Worm (Caenorhabditis elegans) whole organism, L1 larva: ENCODE data around the gene ctbp-1.

Experiments used
- egl-13 ChIP-seq: sonication (generic microtip); optimal IDR thresholded peaks from 2 replicates; lab custom pipeline; 2016; ENCODE audit warnings: missing genotype, missing genetic modification reagents, missing genetic modification characterization, missing compliant biosample characterization
- fos-1 ChIP-seq: fragments of 150-350 bp; optimal IDR thresholded peaks from 2 replicates; lab custom pipeline; 2014; ENCODE audit warnings: missing biosample characterization, missing genetic modification characterization
- jun-1 ChIP-seq: fragments of 150-350 bp; optimal IDR thresholded peaks from 2 replicates; lab custom pipeline; 2014; ENCODE audit warnings: missing biosample characterization, missing genetic modification reagents, missing genetic modification characterization
- lin-13 ChIP-seq: fragments of 150-350 bp; optimal IDR thresholded peaks from 2 replicates; lab custom pipeline; 2014; ENCODE audit warnings: missing biosample characterization, missing genetic modification reagents, missing genetic modification characterization
- lin-14 ChIP-seq: fragments of 200-800 bp; sonication (Bioruptor generic); optimal IDR thresholded peaks from 2 replicates; lab custom pipeline; 2018; ENCODE audit warnings: mild to moderate bottlenecking, missing genetic modification characterization, moderate library complexity, missing compliant biosample characterization
- lin-39 ChIP-seq: fragments of 150-350 bp; optimal IDR thresholded peaks from 2 replicates; lab custom pipeline; 2014; ENCODE audit warnings: missing biosample characterization, missing genetic modification reagents, missing genetic modification characterization
- lsy-2 ChIP-seq, 2 experiments: fragments of 150-350 bp; optimal IDR thresholded peaks; 2 replicates each; lab custom pipeline; 2014; ENCODE audit warnings: missing biosample characterization in 2 of 2, missing genetic modification characterization in 2 of 2
- nhr-12 ChIP-seq: sonication (generic microtip); optimal IDR thresholded peaks from 2 replicates; lab custom pipeline; 2017; ENCODE audit warnings: missing biosample characterization, missing genetic modification characterization
- sox-4 ChIP-seq: sonication (generic microtip); optimal IDR thresholded peaks from 2 replicates; lab custom pipeline; 2016; ENCODE audit warnings: missing genetic modification characterization, missing compliant biosample characterization
- unc-130 ChIP-seq: fragments of 150-350 bp; optimal IDR thresholded peaks from 2 replicates; lab custom pipeline; 2017; ENCODE audit warnings: missing biosample characterization, missing genetic modification characterization, inconsistent platforms
- unc-62 ChIP-seq: fragments of 150-350 bp; optimal IDR thresholded peaks from 2 replicates; lab custom pipeline; 2014; ENCODE audit warnings: missing biosample characterization, missing genetic modification reagents, missing genetic modification characterization

- no peak for TF ChIP-seq nhr-12 (tag; lab: Kevin White, UChicago)
- no peak for TF ChIP-seq lsy-2 (tag; optimal IDR thresholded peaks at IDR 0.05; lab: Kevin White, UChicago)
- no peak for TF ChIP-seq fos-1 (tag; lab: Kevin White, UChicago)
- TF ChIP-seq jun-1 (tag; lab: Kevin White, UChicago), result no peak
- no peak for TF ChIP-seq sox-4 (tag; lab: Kevin White, UChicago)
- TF ChIP-seq lin-39 (tag; lab: Kevin White, UChicago), result no peak
- no peak for TF ChIP-seq unc-62
- TF ChIP-seq lin-13 (GFP tag; lab: Kevin White, UChicago), result no peak
- no peak for TF ChIP-seq lin-14 (GFP tag; lab: Kevin White, UChicago)
- no peak for TF ChIP-seq unc-130
- TF ChIP-seq egl-13, result no peak
Measured at ce11 chrX:5817078-5817477, 45.4 kb upstream of the ctbp-1 start.
